Worm (Caenorhabditis elegans): Measurements from ENCODE around the gene C15B12.8.

Gene C15B12.8

ce11 chrX:6499736-6500135 is 25.7 kb downstream of the C15B12.8 start, which contains the start of gene actl-1:
actl-1 (minus strand) TSS chrX:6499836.
- TF ChIP-seq T07F8.4 (tag; optimal IDR thresholded peaks at IDR 0.05) = no peak
- no peak for TF ChIP-seq hsf-1 (GFP tag; IDR thresholded peaks at IDR 0.05)

- TF ChIP-seq attf-5 (GFP tag; optimal IDR thresholded peaks at IDR 0.05) = no peak
- TF ChIP-seq nhr-80 (tag; optimal IDR thresholded peaks at IDR 0.05) = peak; percentile 56
These were observed 29.1 kb downstream of the C15B12.8 start for ce11 chrX:6503148-6503547.

- TF ChIP-seq ztf-18 (tag; optimal IDR thresholded peaks at IDR 0.05) (peak; percentile 80), ets-4 (GFP tag; optimal IDR thresholded peaks at IDR 0.05) (no peak), ama-1 (optimal IDR thresholded peaks at IDR 0.05) (no peak), ama-1 (GFP tag; optimal IDR thresholded peaks at IDR 0.05) (no peak)
These were observed 30.9 kb downstream of the C15B12.8 start, which contains the start of gene cdf-1 for ce11 chrX:6505008-6505407. cdf-1 (minus strand) TSS chrX:6505143.

ce11 chrX:6505662-6506061 is 31.6 kb downstream of the C15B12.8 start, which contains the start of gene glr-8:
glr-8 (plus strand) TSS chrX:6505980.
- TF ChIP-seq cebp-1 (GFP tag; IDR thresholded peaks at IDR 0.05) (no peak), cebp-1 (tag; optimal IDR thresholded peaks at IDR 0.05) (peak; percentile 69), hmg-1.2 (GFP tag; IDR thresholded peaks at IDR 0.05) (peak; percentile 49; the same call in 1 of the 2 replicates), T26A5.8 (tag; optimal IDR thresholded peaks at IDR 0.05) (no peak)

- TF ChIP-seq ama-1 (optimal IDR thresholded peaks at IDR 0.05) = no peak
- no peak for TF ChIP-seq ama-1 (GFP tag; optimal IDR thresholded peaks at IDR 0.05)
- no peak for TF ChIP-seq ztf-26 (tag; optimal IDR thresholded peaks at IDR 0.05)
- TF ChIP-seq ztf-3 (GFP tag; optimal IDR thresholded peaks at IDR 0.05) = no peak
- TF ChIP-seq efl-1 (GFP tag; optimal IDR thresholded peaks at IDR 0.05) = no peak
- no peak for TF ChIP-seq ceh-100 (GFP tag; IDR thresholded peaks at IDR 0.05)
- no peak for TF ChIP-seq dpff-1 (tag; optimal IDR thresholded peaks at IDR 0.05)
- TF ChIP-seq mxl-1 (tag; optimal IDR thresholded peaks at IDR 0.05) = no peak
- TF ChIP-seq ZK185.1 (tag; optimal IDR thresholded peaks at IDR 0.05; ENCODE audit: poor library complexity, severe bottlenecking) = no peak
- no peak for TF ChIP-seq snpc-1.3 (tag; optimal IDR thresholded peaks at IDR 0.05; ENCODE audit: insufficient read depth)
- no peak for TF ChIP-seq lin-35 (GFP tag; optimal IDR thresholded peaks at IDR 0.05)
- TF ChIP-seq mcd-1 (GFP tag; IDR thresholded peaks at IDR 0.05) = no peak
- no peak for TF ChIP-seq madf-8 (GFP tag; conservative IDR thresholded peaks at IDR 0.05)
- TF ChIP-seq hmg-1.2 (GFP tag; IDR thresholded peaks at IDR 0.05) = no peak
- TF ChIP-seq unc-130 (GFP tag; optimal IDR thresholded peaks at IDR 0.05) = no peak
- TF ChIP-seq ceh-40 (GFP tag; IDR thresholded peaks at IDR 0.05) = no peak
- TF ChIP-seq ets-4 (GFP tag; optimal IDR thresholded peaks at IDR 0.05) = no peak
These were observed 33.7 kb downstream of the C15B12.8 start for ce11 chrX:6507734-6508133.

ce11 chrX:6509813-6510212 is 35.7 kb downstream of the C15B12.8 start:
- TF ChIP-seq lir-1 (GFP tag; conservative IDR thresholded peaks at IDR 0.05) = no peak
- no peak for TF ChIP-seq cebp-1 (GFP tag; IDR thresholded peaks at IDR 0.05)
- peak; percentile 14 for TF ChIP-seq cebp-1 (tag; optimal IDR thresholded peaks at IDR 0.05)

- TF ChIP-seq F10E7.11 (tag; optimal IDR thresholded peaks at IDR 0.05) = no peak
- TF ChIP-seq nhr-80 (tag; optimal IDR thresholded peaks at IDR 0.05) = peak; percentile 30
These were observed 36.6 kb downstream of the C15B12.8 start, which contains the start of gene ttr-36 for ce11 chrX:6510627-6511026. ttr-36 (plus strand) TSS chrX:6510927.

ce11 chrX:6511985-6512384 is 37.9 kb downstream of the C15B12.8 start, which contains the start of gene ttr-35:
ttr-35 (plus strand) TSS chrX:6512285.
- TF ChIP-seq zfh-2 (GFP tag; conservative IDR thresholded peaks at IDR 0.05) (no peak), lag-1 (GFP tag; IDR thresholded peaks at IDR 0.05) (no peak), egl-18 (GFP tag; IDR thresholded peaks at IDR 0.05) (no peak), T07F8.4 (tag; optimal IDR thresholded peaks at IDR 0.05) (no peak), bed-1 (GFP tag; IDR thresholded peaks at IDR 0.05) (no peak), lsy-27 (tag; optimal IDR thresholded peaks at IDR 0.05; ENCODE audit: borderline replicate concordance, insufficient read depth) (no peak), nfya-2 (GFP tag; IDR thresholded peaks at IDR 0.05) (no peak), dox-1 (GFP tag; IDR thresholded peaks at IDR 0.05) (no peak), ceh-100 (GFP tag; IDR thresholded peaks at IDR 0.05) (no peak), F49E8.2 (tag; optimal IDR thresholded peaks at IDR 0.05; ENCODE audit: insufficient read depth) (no peak), F37B4.10 (GFP tag; IDR thresholded peaks at IDR 0.05) (no peak), sptf-2 (GFP tag; optimal IDR thresholded peaks at IDR 0.05) (no peak)

Data from whole organism, young adult.